Fruit fly (Drosophila melanogaster) whole organism, embryonic: ENCODE measurements around the gene CG46434.

Experiments used
- Atf3 ChIP-seq: fragments of 200-800 bp; sonication (Bioruptor generic); optimal IDR thresholded peaks from 3 replicates; lab custom pipeline; 2016; ENCODE audit warnings: missing biosample characterization, missing genetic modification characterization
- BEAF-32 ChIP-seq: fragments of 200-800 bp; sonication (Bioruptor generic); optimal IDR thresholded peaks from 3 replicates; lab custom pipeline; 2017; ENCODE audit warnings: missing biosample characterization, missing genetic modification characterization, mild to moderate bottlenecking, moderate library complexity, missing genetic modification reagents
- Blimp-1 ChIP-seq: fragments of 200-800 bp; sonication (Bioruptor generic); optimal IDR thresholded peaks from 3 replicates; lab custom pipeline; 2018; ENCODE audit warnings: missing biosample characterization, missing genetic modification characterization, mild to moderate bottlenecking, moderate library complexity, missing genetic modification reagents
- CG10147 ChIP-seq: fragments of 200-800 bp; sonication (Bioruptor generic); optimal IDR thresholded peaks from 2 replicates; lab custom pipeline; 2019; ENCODE audit warnings: missing biosample characterization, mild to moderate bottlenecking, missing genetic modification characterization, moderate library complexity
- CG1024 ChIP-seq: fragments of 200-800 bp; sonication (Bioruptor generic); IDR thresholded peaks from 2 replicates; pipeline ENCODE4 v1.3.6; 2022; ENCODE audit warnings: missing biosample characterization, missing genetic modification characterization
- CG11093 ChIP-seq: fragments of 200-800 bp; sonication (Bioruptor generic); IDR thresholded peaks from 3 replicates; pipeline ENCODE4 v1.3.6; 2022; ENCODE audit warnings: missing biosample characterization, missing genetic modification characterization
- CG11456 ChIP-seq: fragments of 200-800 bp; sonication (Bioruptor generic); IDR thresholded peaks from 3 replicates; pipeline ENCODE4 v1.3.6; 2022; ENCODE audit warnings: missing biosample characterization, missing genetic modification characterization
- CG11696 ChIP-seq: fragments of 200-800 bp; sonication (Bioruptor generic); IDR thresholded peaks from 2 replicates; pipeline ENCODE4 v1.3.6; 2022; ENCODE audit warnings: missing biosample characterization, missing genetic modification characterization
- CG13624 ChIP-seq: fragments of 200-800 bp; sonication (Bioruptor generic); optimal IDR thresholded peaks from 2 replicates; lab custom pipeline; 2016; ENCODE audit warnings: missing biosample characterization, missing genetic modification characterization
- CG14050 ChIP-seq: fragments of 200-800 bp; sonication (Bioruptor generic); IDR thresholded peaks from 3 replicates; pipeline ENCODE4 v1.3.6; 2022; ENCODE audit warnings: missing biosample characterization, missing genetic modification characterization
- CG1602 ChIP-seq: fragments of 200-800 bp; sonication (Bioruptor generic); optimal IDR thresholded peaks from 3 replicates; lab custom pipeline; 2016; ENCODE audit warnings: missing biosample characterization, missing genetic modification characterization
- CG1647 ChIP-seq: fragments of 200-800 bp; sonication (Bioruptor generic); optimal IDR thresholded peaks from 3 replicates; lab custom pipeline; 2016; ENCODE audit warnings: missing biosample characterization, missing genetic modification characterization
- CG18011 ChIP-seq: fragments of 200-800 bp; sonication (Bioruptor generic); optimal IDR thresholded peaks from 2 replicates; lab custom pipeline; 2017; ENCODE audit warnings: missing biosample characterization, missing genetic modification characterization, mild to moderate bottlenecking, moderate library complexity, missing genotype
- CG30020 ChIP-seq: fragments of 200-800 bp; optimal IDR thresholded peaks from 2 replicates; lab custom pipeline; 2019; ENCODE audit warnings: missing biosample characterization, mild to moderate bottlenecking, missing genetic modification characterization, moderate library complexity
- CG30403 ChIP-seq: fragments of 200-800 bp; sonication (Bioruptor generic); optimal IDR thresholded peaks from 3 replicates; lab custom pipeline; 2016; ENCODE audit warnings: missing biosample characterization, missing genetic modification characterization
- CG3065 ChIP-seq: fragments of 200-800 bp; sonication (Bioruptor generic); optimal IDR thresholded peaks from 2 replicates; lab custom pipeline; 2016; ENCODE audit warnings: missing biosample characterization, missing genetic modification characterization
- CG4282 ChIP-seq: fragments of 200-800 bp; sonication (Bioruptor generic); optimal IDR thresholded peaks from 2 replicates; lab custom pipeline; 2016; ENCODE audit warnings: missing biosample characterization, missing genetic modification characterization
- CG5245 ChIP-seq: fragments of 200-800 bp; sonication (Bioruptor generic); optimal IDR thresholded peaks from 3 replicates; lab custom pipeline; 2016; ENCODE audit warnings: missing biosample characterization, missing genetic modification characterization
- CG5953 ChIP-seq: fragments of 200-800 bp; sonication (Bioruptor generic); IDR thresholded peaks from 2 replicates; pipeline ENCODE4 v1.3.6; 2022; ENCODE audit warnings: missing biosample characterization, missing genetic modification characterization
- CG6654 ChIP-seq: fragments of 200-800 bp; sonication (Bioruptor generic); optimal IDR thresholded peaks from 2 replicates; lab custom pipeline; 2017; ENCODE audit warnings: missing biosample characterization, mild to moderate bottlenecking, missing genetic modification characterization
- CG6854 ChIP-seq: fragments of 200-800 bp; sonication (Bioruptor generic); optimal IDR thresholded peaks from 3 replicates; lab custom pipeline; 2017; ENCODE audit warnings: missing biosample characterization, mild to moderate bottlenecking, missing genetic modification characterization
- CG7839 ChIP-seq: fragments of 200-800 bp; sonication (Bioruptor generic); optimal IDR thresholded peaks from 3 replicates; lab custom pipeline; 2018; ENCODE audit warnings: missing biosample characterization, mild to moderate bottlenecking, missing genetic modification characterization, moderate library complexity
- CG7987 ChIP-seq: fragments of 200-800 bp; sonication (Bioruptor generic); optimal IDR thresholded peaks from 2 replicates; lab custom pipeline; 2018; ENCODE audit warnings: missing biosample characterization, mild to moderate bottlenecking, missing genetic modification characterization, moderate library complexity
- Camta ChIP-seq: fragments of 200-800 bp; sonication (Bioruptor generic); optimal IDR thresholded peaks from 2 replicates; lab custom pipeline; 2016; ENCODE audit warnings: missing biosample characterization, missing genetic modification characterization
- D ChIP-seq, 2 experiments: fragments of 200-800 bp in 1 of 2; fragments of >200 bp in 1 of 2; sonication (Bioruptor generic) in 1 of 2; optimal IDR thresholded peaks; 2 replicates in 1 of 2; 3 replicates in 1 of 2; lab custom pipeline; 2017; ENCODE audit warnings: mild to moderate bottlenecking in 1 of 2, missing biosample characterization in 1 of 2, missing genetic modification characterization in 1 of 2, missing genetic modification reagents in 1 of 2
- Dip3 ChIP-seq: fragments of 200-800 bp; sonication (Bioruptor generic); optimal IDR thresholded peaks from 3 replicates; lab custom pipeline; 2016; ENCODE audit warnings: missing biosample characterization, missing genetic modification characterization
- Drgx ChIP-seq: fragments of 200-800 bp; sonication (Bioruptor generic); IDR thresholded peaks from 2 replicates; pipeline ENCODE4 v1.3.6; 2022; ENCODE audit warnings: missing biosample characterization, missing genetic modification characterization
- Eip74EF ChIP-seq, 2 experiments: fragments of 200-800 bp in 1 of 2; fragments of >200 bp in 1 of 2; sonication (Bioruptor generic) in 1 of 2; optimal IDR thresholded peaks; 2 replicates each; lab custom pipeline; 2017 to 2019; ENCODE audit warnings: missing biosample characterization in 2 of 2, missing genetic modification characterization in 2 of 2, mild to moderate bottlenecking in 1 of 2, moderate library complexity in 1 of 2
- Elba2 ChIP-seq: fragments of 200-800 bp; sonication (Bioruptor generic); optimal IDR thresholded peaks from 3 replicates; lab custom pipeline; 2016; ENCODE audit warnings: missing biosample characterization, missing genetic modification characterization
- H15 ChIP-seq: fragments of 200-800 bp; sonication (Bioruptor generic); IDR thresholded peaks from 3 replicates; pipeline ENCODE4 v1.3.6; 2022; ENCODE audit warnings: missing biosample characterization, missing genetic modification characterization
- HLH3B ChIP-seq: fragments of 200-800 bp; sonication (Bioruptor generic); IDR thresholded peaks from 2 replicates; pipeline ENCODE4 v1.3.6; 2022; ENCODE audit warnings: missing biosample characterization, missing genetic modification characterization
- Hsf ChIP-seq: fragments of 200-800 bp; sonication (Bioruptor generic); optimal IDR thresholded peaks from 3 replicates; lab custom pipeline; 2016; ENCODE audit warnings: missing biosample characterization, missing genetic modification characterization
- Lhr ChIP-seq: fragments of 200-800 bp; sonication (Bioruptor generic); optimal IDR thresholded peaks from 3 replicates; lab custom pipeline; 2017; ENCODE audit warnings: mild to moderate bottlenecking, missing biosample characterization, missing genetic modification reagents, missing genetic modification characterization
- MESR4 ChIP-seq: fragments of 200-800 bp; sonication (Bioruptor generic); optimal IDR thresholded peaks from 2 replicates; lab custom pipeline; 2018; ENCODE audit warnings: missing biosample characterization, mild to moderate bottlenecking, missing genetic modification characterization, moderate library complexity
- NfI ChIP-seq: fragments of 200-800 bp; sonication (Bioruptor generic); optimal IDR thresholded peaks from 3 replicates; lab custom pipeline; 2018; ENCODE audit warnings: missing biosample characterization, mild to moderate bottlenecking, missing genetic modification characterization, moderate library complexity
- Ptx1 ChIP-seq: fragments of 200-800 bp; sonication (Bioruptor generic); IDR thresholded peaks from 2 replicates; pipeline ENCODE4 v1.3.6; 2022; ENCODE audit warnings: missing biosample characterization, missing genetic modification characterization
- Rfx ChIP-seq: fragments of 200-800 bp; sonication (Bioruptor generic); IDR thresholded peaks from 2 replicates; pipeline ENCODE4 v1.3.6; 2022; ENCODE audit warnings: missing biosample characterization, missing genetic modification characterization
- Side ChIP-seq: fragments of 200-800 bp; sonication (Bioruptor generic); optimal IDR thresholded peaks from 2 replicates; lab custom pipeline; 2016; ENCODE audit warnings: missing biosample characterization, missing genetic modification characterization
- Sry-β ChIP-seq: fragments of 200-800 bp; sonication (Bioruptor generic); optimal IDR thresholded peaks from 2 replicates; lab custom pipeline; 2018; ENCODE audit warnings: missing biosample characterization, mild to moderate bottlenecking, missing genetic modification characterization, moderate library complexity
- Taf1 ChIP-seq: fragments of 200-800 bp; sonication (Bioruptor generic); IDR thresholded peaks from 2 replicates; pipeline ENCODE4 v1.3.6; 2022; ENCODE audit warnings: missing biosample characterization, missing genetic modification characterization
- bbx ChIP-seq: fragments of 200-800 bp; sonication (Bioruptor generic); IDR thresholded peaks from 2 replicates; pipeline ENCODE4 v1.3.6; 2022; ENCODE audit warnings: missing biosample characterization, missing genetic modification characterization; ENCODE audit not compliant: partially characterized antibody
- btn ChIP-seq: fragments of 200-800 bp; sonication (Bioruptor generic); optimal IDR thresholded peaks from 2 replicates; lab custom pipeline; 2016; ENCODE audit warnings: missing biosample characterization, missing genetic modification characterization
- croc ChIP-seq: fragments of 200-800 bp; sonication (Bioruptor generic); conservative IDR thresholded peaks from 3 replicates; pipeline ENCODE4 v1.3.6; 2022; ENCODE audit warnings: missing biosample characterization, missing genetic modification characterization
- dmrt11E ChIP-seq: fragments of 200-800 bp; sonication (Bioruptor generic); optimal IDR thresholded peaks from 3 replicates; lab custom pipeline; 2018; ENCODE audit warnings: missing biosample characterization, mild to moderate bottlenecking, missing genetic modification characterization, moderate library complexity
- fd3F ChIP-seq: fragments of 200-800 bp; sonication (Bioruptor generic); optimal IDR thresholded peaks from 2 replicates; lab custom pipeline; 2018; ENCODE audit warnings: missing biosample characterization, mild to moderate bottlenecking, missing genetic modification characterization, moderate library complexity
- gce ChIP-seq: fragments of 200-800 bp; sonication (Bioruptor generic); IDR thresholded peaks from 3 replicates; pipeline ENCODE4 v1.3.6; 2022; ENCODE audit warnings: missing biosample characterization, missing genetic modification characterization
- oc ChIP-seq: fragments of 200-800 bp; sonication (Bioruptor generic); optimal IDR thresholded peaks from 2 replicates; lab custom pipeline; 2018; ENCODE audit warnings: missing biosample characterization, mild to moderate bottlenecking, missing genetic modification characterization, moderate library complexity
- tna ChIP-seq: fragments of 200-800 bp; sonication (Bioruptor generic); IDR thresholded peaks from 2 replicates; pipeline ENCODE4 v1.3.6; 2022; ENCODE audit warnings: missing biosample characterization, missing genetic modification characterization; ENCODE audit not compliant: partially characterized antibody
- usp ChIP-seq: fragments of >200 bp; optimal IDR thresholded peaks from 2 replicates; lab custom pipeline; 2017; ENCODE audit warnings: missing biosample characterization, missing genetic modification characterization
- zen ChIP-seq: fragments of 200-800 bp; sonication (Bioruptor generic); optimal IDR thresholded peaks from 3 replicates; lab custom pipeline; 2018; ENCODE audit warnings: missing biosample characterization, mild to moderate bottlenecking, missing genetic modification characterization, moderate library complexity

Gene CG46434

dm6 chr3L:19590422-19590821 is 46.4 kb upstream of the CG46434 start, which contains the start of gene CG14100 (continued):
- TF ChIP-seq btn (GFP tag; lab: Kevin White, UChicago), result peak; percentile 100
- peak; percentile 100 for TF ChIP-seq CG5953 (GFP tag; lab: Robert Waterston, UW)
- no peak for TF ChIP-seq usp (GFP tag; lab: Kevin White, UChicago)
- TF ChIP-seq CG1647 (GFP tag; lab: Kevin White, UChicago), result peak; percentile 100
- peak; percentile 100 for TF ChIP-seq gce (GFP tag; lab: Robert Waterston, UW)
- peak; percentile 94 for TF ChIP-seq CG30020 (tag; lab: Kevin White, UChicago)
- TF ChIP-seq BEAF-32 (GFP tag; lab: Kevin White, UChicago), result peak; percentile 63
- peak; percentile 100 for TF ChIP-seq CG7839 (tag; lab: Kevin White, UChicago)
- peak; percentile 100 for TF ChIP-seq CG13624 (GFP tag; lab: Kevin White, UChicago)
- TF ChIP-seq Sry-β (GFP tag; lab: Kevin White, UChicago), result peak; percentile 87
- TF ChIP-seq Blimp-1 (GFP tag; lab: Kevin White, UChicago), result peak; percentile 100
- TF ChIP-seq Camta (GFP tag; lab: Kevin White, UChicago), result peak; percentile 100
- TF ChIP-seq CG10147, result peak; percentile 100
- TF ChIP-seq Eip74EF (GFP tag; optimal IDR thresholded peaks at IDR 0.05; lab: Kevin White, UChicago), result peak in 1 of 2 experiments; percentile 100
- TF ChIP-seq Ptx1 (GFP tag; lab: Robert Waterston, UW), result peak; percentile 100
- peak; percentile 100 for TF ChIP-seq H15 (GFP tag; lab: Robert Waterston, UW)
- TF ChIP-seq zen (tag; lab: Kevin White, UChicago), result peak; percentile 100
- TF ChIP-seq Lhr (GFP tag; lab: Kevin White, UChicago), result peak; percentile 100
- TF ChIP-seq NfI, result peak; percentile 100
- TF ChIP-seq Drgx (GFP tag; lab: Robert Waterston, UW), result peak; percentile 100
- peak; percentile 100 for TF ChIP-seq Rfx
- TF ChIP-seq CG30403 (GFP tag; lab: Kevin White, UChicago), result peak; percentile 100
- peak; percentile 100 for TF ChIP-seq croc (GFP tag; lab: Robert Waterston, UW)
- TF ChIP-seq MESR4, result peak; percentile 100
- peak; percentile 100 for TF ChIP-seq CG11456 (GFP tag; lab: Robert Waterston, UW)
- TF ChIP-seq fd3F (GFP tag; lab: Kevin White, UChicago), result peak; percentile 100
- no peak for TF ChIP-seq bbx
- TF ChIP-seq dmrt11E, result peak; percentile 100
- peak; percentile 100 for TF ChIP-seq CG6854 (GFP tag; lab: Kevin White, UChicago)
- peak; percentile 100 for TF ChIP-seq Atf3
- TF ChIP-seq D (optimal IDR thresholded peaks at IDR 0.05; lab: Kevin White, UChicago), result no peak
- TF ChIP-seq D (GFP tag; optimal IDR thresholded peaks at IDR 0.05; lab: Kevin White, UChicago), result peak; percentile 100
- TF ChIP-seq tna, result no peak
- TF ChIP-seq CG1602 (GFP tag; lab: Kevin White, UChicago), result peak; percentile 100
- TF ChIP-seq Hsf (GFP tag; lab: Kevin White, UChicago), result peak; percentile 100
- peak; percentile 100 for TF ChIP-seq CG5245
- TF ChIP-seq oc, result peak; percentile 100
- peak; percentile 99 for TF ChIP-seq CG11696 (GFP tag; lab: Robert Waterston, UW)
- TF ChIP-seq CG11093 (GFP tag; lab: Robert Waterston, UW), result peak; percentile 100
- TF ChIP-seq CG18011 (GFP tag; lab: Kevin White, UChicago), result peak; percentile 95
- TF ChIP-seq CG1024 (GFP tag; lab: Robert Waterston, UW), result peak; percentile 100
- TF ChIP-seq CG7987, result peak; percentile 100
- TF ChIP-seq HLH3B (GFP tag; lab: Robert Waterston, UW), result peak; percentile 100
- peak; percentile 97 for TF ChIP-seq CG6654 (GFP tag; lab: Kevin White, UChicago)
- peak; percentile 100 for TF ChIP-seq Taf1 (GFP tag; lab: Robert Waterston, UW)
- TF ChIP-seq Side (GFP tag; lab: Kevin White, UChicago), result peak; percentile 100
- TF ChIP-seq CG4282 (GFP tag; lab: Kevin White, UChicago), result peak; percentile 100
- peak; percentile 100 for TF ChIP-seq Elba2 (GFP tag; lab: Kevin White, UChicago)
- TF ChIP-seq CG14050, result peak; percentile 100
- TF ChIP-seq Dip3 (GFP tag; lab: Kevin White, UChicago), result peak; percentile 100
- TF ChIP-seq CG3065 (GFP tag; lab: Kevin White, UChicago), result peak; percentile 100
